Fruit fly (Drosophila melanogaster) Kc167 (cell line): ENCODE results near the gene CG9154.

ENCODE experiments used
- Myc ChIP-seq: fragments of >200 bp; optimal IDR thresholded peaks from 2 replicates; lab custom pipeline; 2017; ENCODE audit warnings: missing external identifiers
- psq ChIP-seq: fragments of >200 bp; optimal IDR thresholded peaks from 2 replicates; lab custom pipeline; 2017; ENCODE audit warnings: missing external identifiers
- ttk ChIP-seq: sonication (Bioruptor generic); optimal IDR thresholded peaks from 2 replicates; lab custom pipeline; 2017; ENCODE audit warnings: missing external identifiers

DNA sequence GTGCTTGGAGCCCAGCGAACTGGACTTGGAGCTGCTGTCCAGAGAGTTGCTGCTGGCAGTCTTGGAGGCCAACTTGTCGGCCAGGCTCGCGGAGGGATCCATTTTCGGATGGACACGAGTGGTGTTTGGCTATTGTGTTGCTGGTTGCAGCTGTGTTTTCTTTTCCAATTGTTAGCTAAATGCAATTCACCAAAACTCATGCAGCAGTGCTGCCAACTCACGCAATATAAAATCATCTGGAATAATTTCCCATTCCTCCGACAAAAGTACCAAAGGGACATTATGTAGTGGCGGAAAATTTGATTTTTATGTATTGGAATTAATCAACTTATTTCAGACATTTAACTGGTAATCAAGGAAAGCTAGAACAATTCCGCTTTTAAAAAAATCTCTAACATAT is 33.8 kb downstream of the CG9154 start, which contains the start of gene mtm:
- TF ChIP-seq Myc (lab: Kevin White, UChicago): no peak
- no peak for TF ChIP-seq psq (lab: Kevin White, UChicago)
- no peak for TF ChIP-seq ttk (lab: Kevin White, UChicago)
